Worm (Caenorhabditis elegans): ENCODE results near the gene serp-1.2.

- TF ChIP-seq unc-62 (GFP tag; optimal IDR thresholded peaks at IDR 0.05): no peak
- TF ChIP-seq mep-1 (tag; optimal IDR thresholded peaks at IDR 0.05): no peak
- TF ChIP-seq ceh-43 (GFP tag; optimal IDR thresholded peaks at IDR 0.05): no peak
- TF ChIP-seq elt-3 (tag; optimal IDR thresholded peaks at IDR 0.05): no peak
- no peak for TF ChIP-seq sptf-1 (tag; optimal IDR thresholded peaks at IDR 0.05)
- no peak for TF ChIP-seq mls-2 (tag; optimal IDR thresholded peaks at IDR 0.05)
- no peak for TF ChIP-seq pha-4 (tag; optimal IDR thresholded peaks at IDR 0.05)
- no peak for TF ChIP-seq tbx-8 (GFP tag; optimal IDR thresholded peaks at IDR 0.05)
- TF ChIP-seq blmp-1 (tag; optimal IDR thresholded peaks at IDR 0.05): no peak
- TF ChIP-seq elt-1 (tag; optimal IDR thresholded peaks at IDR 0.05; ENCODE audit: borderline replicate concordance, insufficient read depth): no peak
Measured at ce11 chrIV:8192878-8193277, 32.6 kb upstream of the serp-1.2 start.
